Worm (Caenorhabditis elegans): ENCODE measurements around the gene tiar-2.

Gene tiar-2

DNA sequence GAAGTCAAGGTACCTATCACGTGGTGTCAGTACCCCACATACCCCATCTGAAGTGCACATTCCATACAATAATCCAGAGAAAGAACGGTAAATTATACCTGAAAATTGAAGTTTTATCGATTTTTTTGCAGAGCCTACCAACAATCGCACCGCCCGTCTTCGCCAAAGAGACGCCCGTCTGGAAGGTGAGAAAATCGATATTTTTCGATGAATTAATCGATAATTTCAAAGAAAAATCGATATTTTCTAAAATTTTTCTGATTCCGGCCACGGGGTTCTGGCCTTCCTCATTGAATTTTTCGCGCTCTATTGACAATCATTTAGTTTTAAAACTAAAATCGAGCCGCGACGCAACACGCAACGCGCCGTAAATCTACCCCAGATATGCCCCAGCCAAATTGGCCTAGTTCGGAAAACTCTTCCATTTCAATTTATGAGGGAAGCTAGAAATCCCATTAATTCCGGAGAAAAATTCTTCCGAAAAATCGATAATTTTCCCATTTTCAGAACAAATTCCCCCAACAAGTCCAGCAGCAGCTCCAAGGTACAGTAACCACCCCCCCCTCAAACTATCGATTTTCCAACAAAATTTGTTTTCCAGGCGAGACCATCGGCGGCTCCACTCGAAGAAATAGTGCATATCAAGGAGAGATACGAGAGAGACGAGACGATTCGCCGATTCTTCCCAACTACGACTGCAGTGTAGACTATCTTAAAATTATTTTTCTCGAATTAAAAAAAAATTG, 1.9 kb upstream of the tiar-2 start:
- TF ChIP-seq W03F9.2 (tag; optimal IDR thresholded peaks at IDR 0.05) (no peak), him-1 (tag; optimal IDR thresholded peaks at IDR 0.05) (no peak), dao-5 (tag; optimal IDR thresholded peaks at IDR 0.05) (no peak)

DNA sequence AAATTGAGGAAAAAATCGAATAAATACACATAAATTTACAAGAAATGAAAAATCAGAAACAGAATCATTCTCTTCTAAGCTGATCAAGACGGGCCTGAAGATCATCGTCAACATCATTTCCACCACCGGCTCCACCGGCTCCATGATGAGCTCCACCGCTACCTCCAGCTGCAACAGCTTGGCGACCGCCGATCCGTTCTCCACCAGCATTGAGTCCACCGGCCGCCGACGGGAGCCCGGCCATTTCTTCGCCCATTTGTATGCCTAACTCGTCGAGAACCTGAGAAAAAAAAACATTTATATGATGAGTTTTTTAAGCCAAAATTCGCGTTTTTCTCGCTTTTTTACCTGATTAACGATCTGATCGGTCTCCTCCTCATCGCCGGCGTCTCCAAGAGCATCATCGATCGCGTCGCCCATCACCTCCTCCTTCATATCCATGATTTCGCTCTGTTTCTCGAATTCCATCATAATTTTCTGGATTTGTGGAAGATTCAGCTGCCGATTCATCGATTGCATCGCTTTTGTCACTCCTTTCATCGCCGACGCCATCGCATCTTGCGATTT, 1.1 kb upstream of the tiar-2 start:
- TF ChIP-seq dao-5 (tag; optimal IDR thresholded peaks at IDR 0.05) (no peak), him-1 (tag; optimal IDR thresholded peaks at IDR 0.05) (no peak), W03F9.2 (tag; optimal IDR thresholded peaks at IDR 0.05) (no peak)

DNA sequence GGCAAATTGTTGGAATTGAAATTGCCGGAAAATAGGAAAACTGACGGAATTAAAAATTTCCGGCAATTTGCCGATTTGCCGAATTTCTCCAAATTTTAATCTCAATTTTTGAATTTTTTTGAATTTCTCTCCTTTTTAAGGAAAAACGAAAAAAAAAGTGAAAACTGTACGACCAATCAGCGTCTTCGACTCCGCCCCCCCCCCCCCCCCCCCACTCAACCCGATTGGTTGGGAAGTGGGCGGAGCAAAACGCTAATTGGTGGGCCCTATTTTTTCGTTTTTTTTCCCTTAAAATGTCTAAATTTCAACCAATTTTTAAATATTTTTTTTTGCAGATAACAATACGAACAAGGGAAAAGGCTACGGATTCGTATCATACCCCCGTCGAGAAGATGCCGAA, 1.5 kb downstream of the tiar-2 start:
- TF ChIP-seq dao-5 (tag; optimal IDR thresholded peaks at IDR 0.05), result no peak
- no peak for TF ChIP-seq W03F9.2 (tag; optimal IDR thresholded peaks at IDR 0.05)
- no peak for TF ChIP-seq him-1 (tag; optimal IDR thresholded peaks at IDR 0.05)

DNA sequence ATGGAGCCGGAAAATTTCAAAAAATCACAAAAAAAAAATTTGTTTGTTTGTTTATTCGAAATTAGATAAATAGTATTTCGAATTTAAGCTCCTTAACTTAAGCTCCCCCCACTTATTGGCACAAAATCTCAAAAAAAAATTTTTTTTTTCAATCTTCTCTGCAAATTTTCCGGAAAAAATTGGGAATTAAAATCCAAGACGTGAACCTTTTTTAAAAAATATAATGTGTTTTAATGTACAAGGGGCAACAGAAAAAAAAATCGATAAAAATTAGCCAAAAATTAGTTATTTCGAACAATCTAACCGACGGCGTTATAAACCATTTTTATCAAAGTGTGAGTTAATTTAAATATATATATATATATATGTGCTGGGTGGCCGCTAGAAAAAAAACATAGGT, 5.9 kb downstream of the tiar-2 start, which contains the start of gene Y46G5A.14:
Gene Y46G5A.14 (plus strand): TSS at position 301 of the 400 bp plus-strand sequence.
- TF ChIP-seq him-1 (tag; optimal IDR thresholded peaks at IDR 0.05), result no peak
- TF ChIP-seq dao-5 (tag; optimal IDR thresholded peaks at IDR 0.05), result no peak
- TF ChIP-seq W03F9.2 (tag; optimal IDR thresholded peaks at IDR 0.05), result no peak

DNA sequence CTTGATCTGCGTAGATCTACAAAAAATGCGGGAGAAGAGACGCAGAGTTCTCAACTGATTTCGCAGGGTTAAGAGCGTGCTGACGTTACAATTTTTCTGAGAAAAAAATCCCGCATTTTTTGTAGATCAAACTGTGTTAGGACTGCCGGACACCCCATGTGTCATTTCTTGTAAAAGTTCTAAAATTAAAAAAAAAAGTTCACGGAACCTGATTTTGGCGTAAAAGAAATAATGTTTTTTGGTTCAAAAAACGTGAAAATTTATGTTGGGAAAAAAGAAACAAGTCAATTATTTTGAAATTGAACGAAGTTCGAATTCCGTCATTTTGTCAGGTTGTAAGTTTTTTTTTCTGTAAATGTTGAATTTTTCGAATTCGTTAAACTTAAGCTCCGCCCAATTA, 7.9 kb downstream of the tiar-2 start, which contains the start of gene Y46G5A.34:
Gene Y46G5A.34 (plus strand): TSS at position 301 of the 400 bp plus-strand sequence.
- TF ChIP-seq him-1 (tag; optimal IDR thresholded peaks at IDR 0.05), result no peak
- TF ChIP-seq W03F9.2 (tag; optimal IDR thresholded peaks at IDR 0.05), result no peak
- no peak for TF ChIP-seq dao-5 (tag; optimal IDR thresholded peaks at IDR 0.05)

DNA sequence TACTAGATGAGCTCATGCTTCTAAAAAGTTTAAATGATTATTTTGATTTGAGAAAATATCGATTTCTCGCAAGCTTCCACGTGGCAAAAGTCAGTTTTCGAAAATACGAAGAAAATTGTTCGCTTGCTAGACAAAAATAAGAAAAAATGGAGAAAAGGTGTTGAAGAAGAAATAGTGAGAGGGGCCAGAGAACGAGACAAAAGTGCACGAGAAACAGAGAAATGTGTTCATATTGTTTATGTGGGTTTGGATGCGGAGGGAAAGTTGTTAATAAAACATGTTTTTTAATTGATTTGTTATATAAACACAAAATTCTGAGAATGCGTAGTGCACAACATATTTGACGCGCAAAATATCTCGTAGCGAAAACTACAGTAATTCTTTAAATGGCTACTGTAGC, 16.9 kb downstream of the tiar-2 start, which contains the start of gene Y46G5A.15:
Gene Y46G5A.15 (minus strand): TSS at position 26 of the 400 bp plus-strand sequence.
- no peak for TF ChIP-seq dao-5 (tag; optimal IDR thresholded peaks at IDR 0.05)
- no peak for TF ChIP-seq him-1 (tag; optimal IDR thresholded peaks at IDR 0.05)
- no peak for TF ChIP-seq W03F9.2 (tag; optimal IDR thresholded peaks at IDR 0.05)

DNA sequence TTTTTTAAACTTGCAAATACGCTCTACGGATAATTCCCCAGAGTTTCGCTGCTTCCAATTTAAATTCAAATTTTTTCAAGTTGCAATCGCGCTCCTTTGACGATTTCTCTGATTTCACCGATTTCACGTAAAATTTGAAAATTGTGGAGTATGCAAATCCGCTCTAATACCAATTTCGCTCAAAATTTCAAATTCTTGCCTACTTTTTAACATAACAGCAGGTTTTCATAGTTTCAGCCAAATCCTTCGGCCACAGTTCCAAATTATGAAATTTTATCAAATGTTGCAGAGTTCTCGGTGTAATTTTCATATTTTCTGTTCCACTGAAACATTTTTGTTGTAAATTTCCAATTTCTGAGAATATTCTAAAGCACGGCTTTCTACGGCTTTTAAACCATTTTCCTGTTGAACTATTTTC, 19.4 kb downstream of the tiar-2 start, which contains the start of gene alkb-7:
Gene alkb-7 (minus strand): TSS at position 323 of the 418 bp plus-strand sequence.
- TF ChIP-seq him-1 (tag; optimal IDR thresholded peaks at IDR 0.05) (no peak), W03F9.2 (tag; optimal IDR thresholded peaks at IDR 0.05) (no peak), dao-5 (tag; optimal IDR thresholded peaks at IDR 0.05) (no peak)

DNA sequence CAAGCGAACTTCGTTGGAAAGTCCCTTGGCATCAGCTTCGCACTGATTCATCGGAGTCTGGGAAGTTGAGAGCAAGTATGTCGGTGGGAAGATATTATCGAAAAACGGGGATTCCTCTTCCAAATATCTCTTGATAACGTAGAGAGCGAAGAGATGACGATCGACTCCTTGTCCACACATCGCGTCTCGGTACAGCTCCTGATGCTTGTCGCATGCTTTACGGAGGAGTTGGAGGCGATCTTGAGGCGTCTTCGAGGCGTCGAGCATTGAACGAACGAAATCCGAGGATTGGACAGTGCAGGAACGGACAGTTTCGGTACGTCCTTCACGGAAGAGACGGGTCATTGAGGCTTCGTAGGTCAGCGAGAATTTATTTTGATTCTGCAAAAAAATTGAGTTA, 21.0 kb downstream of the tiar-2 start:
- no peak for TF ChIP-seq W03F9.2 (tag; optimal IDR thresholded peaks at IDR 0.05)
- TF ChIP-seq him-1 (tag; optimal IDR thresholded peaks at IDR 0.05), result no peak

DNA sequence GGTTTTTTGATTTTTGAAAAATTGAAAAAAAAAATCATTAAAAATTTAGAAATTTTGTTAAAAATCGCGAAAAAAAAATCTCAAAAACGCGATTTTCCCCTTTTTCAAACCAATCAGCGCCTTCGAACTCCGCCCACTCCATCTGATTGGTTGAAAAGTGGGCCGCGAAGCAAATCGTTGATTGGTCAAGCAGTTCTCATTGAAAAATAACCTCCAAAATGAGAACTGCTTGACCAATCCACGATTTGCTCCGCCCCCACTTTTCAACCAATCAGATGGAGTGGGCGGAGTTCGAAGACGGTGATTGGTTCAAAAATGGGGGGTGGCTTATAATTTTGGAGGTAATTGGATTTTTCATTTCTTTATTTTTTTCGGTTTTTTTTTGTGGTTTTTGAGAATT, 21.9 kb downstream of the tiar-2 start:
- TF ChIP-seq him-1 (tag; optimal IDR thresholded peaks at IDR 0.05) (no peak), dao-5 (tag; optimal IDR thresholded peaks at IDR 0.05) (no peak), W03F9.2 (tag; optimal IDR thresholded peaks at IDR 0.05) (no peak)

DNA sequence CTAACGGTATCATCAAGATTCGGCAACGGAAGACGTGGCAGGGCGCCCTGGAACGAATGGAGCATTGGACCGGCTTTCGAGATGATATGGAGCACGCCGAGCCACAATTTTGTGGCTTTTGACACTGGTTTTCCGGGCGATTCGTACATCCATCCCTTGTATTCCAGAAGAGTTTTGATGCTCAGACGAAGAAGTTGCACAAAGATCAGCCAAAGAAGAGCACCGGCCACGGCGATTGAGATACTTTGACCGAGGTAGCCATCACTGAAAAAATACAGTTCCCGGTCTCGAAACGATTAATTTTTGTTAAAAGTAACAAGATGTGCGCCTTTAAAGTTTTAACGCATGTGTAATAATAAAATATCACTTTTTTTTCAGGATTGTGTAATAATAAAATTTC, 26.7 kb downstream of the tiar-2 start:
- TF ChIP-seq him-1 (tag; optimal IDR thresholded peaks at IDR 0.05) (no peak), W03F9.2 (tag; optimal IDR thresholded peaks at IDR 0.05) (no peak), dao-5 (tag; optimal IDR thresholded peaks at IDR 0.05) (no peak)

DNA sequence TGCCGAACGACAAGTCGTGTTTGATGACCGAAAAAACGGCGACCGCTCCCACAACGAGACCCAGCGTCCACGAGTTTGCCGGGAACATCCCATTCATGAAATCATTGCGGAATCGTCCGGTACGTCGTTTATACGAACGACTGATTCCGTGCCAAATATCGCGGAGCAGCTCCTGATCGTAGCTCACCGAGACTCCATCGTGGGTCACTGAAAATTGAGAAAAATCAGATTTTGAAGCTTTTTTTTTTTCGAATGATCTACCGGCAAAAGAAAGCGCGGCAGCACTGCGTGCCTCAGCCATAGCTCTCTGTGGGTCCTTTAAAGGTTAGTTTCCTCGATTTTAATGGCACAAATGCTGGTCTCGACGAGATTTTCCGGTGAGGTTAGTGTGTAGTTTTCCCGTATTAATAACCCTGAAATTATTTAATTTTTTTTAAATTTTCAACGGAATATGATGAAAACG, 27.6 kb downstream of the tiar-2 start, which contains the start of gene cpt-1:
Gene cpt-1 (minus strand): TSS at position 413 of the 463 bp plus-strand sequence.
- TF ChIP-seq W03F9.2 (tag; optimal IDR thresholded peaks at IDR 0.05), result no peak
- TF ChIP-seq him-1 (tag; optimal IDR thresholded peaks at IDR 0.05), result no peak
- TF ChIP-seq dao-5 (tag; optimal IDR thresholded peaks at IDR 0.05), result no peak

DNA sequence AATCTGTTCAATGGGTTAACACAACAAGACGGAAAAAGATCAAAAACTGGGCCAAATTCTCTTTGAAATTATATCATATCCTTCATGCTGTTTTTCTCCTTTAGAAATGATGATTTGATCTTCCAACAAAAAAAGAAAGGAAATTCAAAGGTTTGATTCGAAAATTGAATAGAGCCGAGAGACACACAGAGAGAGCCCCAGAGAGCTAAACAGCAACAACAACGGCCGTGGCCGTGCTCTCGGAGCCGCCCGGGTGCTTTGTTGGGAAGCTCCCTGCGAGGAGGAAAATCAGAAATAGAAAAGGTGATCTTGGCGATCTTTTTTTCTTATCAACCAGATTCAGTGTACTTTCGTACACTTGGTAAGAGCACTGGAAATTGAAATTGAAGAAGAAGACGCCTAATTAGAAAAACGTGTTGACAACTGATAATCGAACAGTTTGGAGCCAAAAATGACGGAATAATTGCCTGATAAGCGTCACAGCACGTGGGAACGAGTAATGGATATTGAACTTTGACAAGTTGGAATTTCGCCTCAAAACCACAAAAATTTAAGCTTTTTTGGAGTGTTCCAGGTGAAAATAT, 28.8 kb downstream of the tiar-2 start:
- no peak for TF ChIP-seq him-1 (tag; optimal IDR thresholded peaks at IDR 0.05)
- TF ChIP-seq dao-5 (tag; optimal IDR thresholded peaks at IDR 0.05), result no peak
- TF ChIP-seq W03F9.2 (tag; optimal IDR thresholded peaks at IDR 0.05), result no peak

DNA sequence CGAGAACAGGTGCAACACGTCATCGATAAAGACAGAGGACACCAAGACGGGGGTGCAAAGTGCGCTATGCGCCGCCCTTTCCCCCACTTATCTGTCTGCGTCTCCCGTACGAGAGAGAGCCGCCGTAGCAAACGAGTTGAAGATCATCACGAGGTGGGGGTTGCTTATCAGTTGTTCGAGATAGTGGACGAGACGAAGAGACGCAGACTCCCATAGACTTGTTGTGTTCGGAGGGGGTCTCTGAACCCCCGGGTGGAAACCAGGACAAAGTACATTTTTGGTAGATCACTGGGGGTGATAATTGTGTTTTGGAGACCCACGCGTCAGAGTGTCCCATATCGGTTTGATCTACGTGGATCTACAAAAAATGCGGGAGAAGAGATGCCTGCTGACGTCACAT, 30.3 kb downstream of the tiar-2 start:
- no peak for TF ChIP-seq him-1 (tag; optimal IDR thresholded peaks at IDR 0.05)
- TF ChIP-seq W03F9.2 (tag; optimal IDR thresholded peaks at IDR 0.05), result no peak
- no peak for TF ChIP-seq dao-5 (tag; optimal IDR thresholded peaks at IDR 0.05)

DNA sequence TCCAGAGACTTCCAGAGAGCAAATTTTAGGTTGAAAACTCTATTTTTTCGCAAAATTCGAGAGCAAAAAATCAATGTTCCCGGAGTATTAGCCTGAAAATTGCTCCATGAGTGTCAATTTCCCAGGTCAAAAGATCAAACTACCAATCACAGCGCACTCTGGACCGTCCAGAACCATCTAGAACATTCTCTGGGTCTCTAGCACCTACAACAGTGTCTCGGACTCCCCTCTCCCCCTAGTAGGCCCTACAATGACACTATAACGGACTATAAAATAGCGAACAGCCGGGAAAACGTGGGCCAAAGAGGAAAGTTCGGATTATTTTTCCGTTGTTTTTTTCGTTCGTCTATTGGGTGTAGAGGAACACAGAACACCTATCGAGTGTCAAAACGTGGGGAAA, 30.9 kb downstream of the tiar-2 start:
- TF ChIP-seq dao-5 (tag; optimal IDR thresholded peaks at IDR 0.05), result no peak
- no peak for TF ChIP-seq W03F9.2 (tag; optimal IDR thresholded peaks at IDR 0.05)
- no peak for TF ChIP-seq him-1 (tag; optimal IDR thresholded peaks at IDR 0.05)

Measured in whole organism, L4/young adult.